Worm (Caenorhabditis elegans) whole organism, L2 larva: ENCODE results near the gene zip-12.

Source experiments
- Y55F3AM.14 ChIP-seq: fragments of 200-800 bp; sonication (Bioruptor generic); optimal IDR thresholded peaks from 2 replicates; lab custom pipeline; 2018; ENCODE audit warnings: mild to moderate bottlenecking, missing genetic modification characterization, missing compliant biosample characterization
- aly-2 ChIP-seq: fragments of 150-350 bp; optimal IDR thresholded peaks from 2 replicates; lab custom pipeline; 2014; ENCODE audit warnings: missing biosample characterization, missing genetic modification characterization
- fos-1 ChIP-seq: fragments of 150-350 bp; optimal IDR thresholded peaks from 2 replicates; lab custom pipeline; 2014; ENCODE audit warnings: missing biosample characterization, missing genetic modification characterization
- gmeb-1 ChIP-seq: fragments of 150-350 bp; optimal IDR thresholded peaks from 2 replicates; lab custom pipeline; 2014; ENCODE audit warnings: missing biosample characterization, missing genetic modification characterization
- lin-13 ChIP-seq: fragments of 150-350 bp; optimal IDR thresholded peaks from 2 replicates; lab custom pipeline; 2014; ENCODE audit warnings: missing biosample characterization, missing genetic modification reagents, missing genetic modification characterization
- lin-39 ChIP-seq: fragments of 150-350 bp; optimal IDR thresholded peaks from 2 replicates; lab custom pipeline; 2014; ENCODE audit warnings: missing biosample characterization, missing genetic modification reagents, missing genetic modification characterization
- lsy-2 ChIP-seq, 2 experiments: fragments of 150-350 bp in 1 of 2; sonication (generic microtip) in 1 of 2; optimal IDR thresholded peaks; 2 replicates each; lab custom pipeline; 2014 to 2017; ENCODE audit warnings: missing biosample characterization in 2 of 2, missing genetic modification characterization in 2 of 2
- nhr-11 ChIP-seq: fragments of 150-350 bp; optimal IDR thresholded peaks from 2 replicates; lab custom pipeline; 2014; ENCODE audit warnings: missing biosample characterization, missing genetic modification characterization
- nhr-237 ChIP-seq: fragments of 150-350 bp; optimal IDR thresholded peaks from 2 replicates; lab custom pipeline; 2014; ENCODE audit warnings: missing biosample characterization, missing genetic modification characterization
- snpc-4 ChIP-seq: fragments of 150-350 bp; optimal IDR thresholded peaks from 2 replicates; lab custom pipeline; 2014; ENCODE audit warnings: missing biosample characterization, missing genetic modification characterization
- unc-39 ChIP-seq: fragments of 150-350 bp; optimal IDR thresholded peaks from 2 replicates; lab custom pipeline; 2014; ENCODE audit warnings: missing biosample characterization, missing genetic modification characterization

- no peak for TF ChIP-seq gmeb-1 (tag; lab: Kevin White, UChicago)
- no peak for TF ChIP-seq fos-1 (tag; lab: Kevin White, UChicago)
- no peak for TF ChIP-seq lin-13 (GFP tag; lab: Kevin White, UChicago)
- no peak for TF ChIP-seq nhr-11 (tag; lab: Kevin White, UChicago)
- TF ChIP-seq nhr-237 (tag; lab: Kevin White, UChicago), result no peak
- no peak for TF ChIP-seq snpc-4 (tag; lab: Kevin White, UChicago)
- TF ChIP-seq lsy-2 (tag; optimal IDR thresholded peaks at IDR 0.05; lab: Kevin White, UChicago), result no peak
- no peak for TF ChIP-seq lin-39 (tag; lab: Kevin White, UChicago)
- no peak for TF ChIP-seq Y55F3AM.14 (GFP tag; lab: Kevin White, UChicago)
- no peak for TF ChIP-seq aly-2 (tag; lab: Kevin White, UChicago)
- TF ChIP-seq unc-39, result no peak
Observed at ce11 chrIII:12297303-12297702, 30.4 kb upstream of the zip-12 start.
